Worm (Caenorhabditis elegans): ENCODE measurements around the gene D1005.5.

The D1005.5 gene

ce11 chrX:1486135-1486648 lies 13.4 kb upstream of the D1005.5 start, which contains the start of the genes D1005.10 and dhs-25 (continued):
- no peak for TF ChIP-seq aly-2 (tag; optimal IDR thresholded peaks at IDR 0.05)
- peak; percentile 82 for TF ChIP-seq nhr-25 (tag; optimal IDR thresholded peaks at IDR 0.05; ENCODE audit: borderline replicate concordance, insufficient read depth)
- TF ChIP-seq ceh-62 (tag; optimal IDR thresholded peaks at IDR 0.05), result no peak
- no peak for TF ChIP-seq daf-12 (tag; optimal IDR thresholded peaks at IDR 0.05)
- TF ChIP-seq saeg-2 (GFP tag; IDR thresholded peaks at IDR 0.05), result 0 out of 2 replicates have a peak, but pooled peaks have one; percentile 63
- TF ChIP-seq unc-62 (GFP tag; optimal IDR thresholded peaks at IDR 0.05 in 1 of 2), result peak in 1 of 2 experiments; percentile 11
- no peak for TF ChIP-seq unc-62 (tag; optimal IDR thresholded peaks at IDR 0.05)
- peak; percentile 54; the same call in 1 of the 2 replicates for TF ChIP-seq nhr-41 (GFP tag; IDR thresholded peaks at IDR 0.05)
- TF ChIP-seq mxl-2 (GFP tag; conservative IDR thresholded peaks at IDR 0.05), result no peak
- no peak for TF ChIP-seq egl-27 (tag; optimal IDR thresholded peaks at IDR 0.05)
- peak; percentile 69 for TF ChIP-seq hmg-1.1 (GFP tag; IDR thresholded peaks at IDR 0.05)

ce11 chrX:1485718-1486117 lies 12.9 kb upstream of the D1005.5 start, which contains the start of gene D1005.4:
Gene D1005.4 (minus strand): TSS chrX:1485818.
- TF ChIP-seq T20F7.1 (GFP tag; optimal IDR thresholded peaks at IDR 0.05) (no peak), nhr-28 (tag; optimal IDR thresholded peaks at IDR 0.05) (peak; percentile 38)

- TF ChIP-seq nhr-28 (tag; optimal IDR thresholded peaks at IDR 0.05), result no peak
- TF ChIP-seq F10B5.3 (tag; optimal IDR thresholded peaks at IDR 0.05), result no peak
- TF ChIP-seq aha-1 (tag), result peak; percentile 90
- no peak for TF ChIP-seq lin-39 (tag; optimal IDR thresholded peaks at IDR 0.05)
Measured at ce11 chrX:1483229-1483628, 10.4 kb upstream of the D1005.5 start.

- TF ChIP-seq dpl-1 (GFP tag; optimal IDR thresholded peaks at IDR 0.05) (no peak), Y105C5A.15 (GFP tag; IDR thresholded peaks at IDR 0.05) (no peak), php-3 (GFP tag; IDR thresholded peaks at IDR 0.05) (no peak), ZK337.2 (GFP tag; IDR thresholded peaks at IDR 0.05) (no peak), unc-62 (GFP tag; optimal IDR thresholded peaks at IDR 0.05 in 1 of 2) (no peak), unc-62 (tag; optimal IDR thresholded peaks at IDR 0.05) (no peak), hlh-11 (tag; optimal IDR thresholded peaks at IDR 0.05) (no peak), F49E8.2 (tag; optimal IDR thresholded peaks at IDR 0.05; ENCODE audit: borderline replicate concordance) (no peak), egl-43 (GFP tag; IDR thresholded peaks at IDR 0.05) (no peak), hlh-30 (tag; optimal IDR thresholded peaks at IDR 0.05; ENCODE audit: insufficient read depth) (no peak), zip-11 (GFP tag; IDR thresholded peaks at IDR 0.05) (no peak), dmd-8 (GFP tag; IDR thresholded peaks at IDR 0.05) (no peak)
Measured at ce11 chrX:1480564-1480963, 7.8 kb upstream of the D1005.5 start.

ce11 chrX:1479637-1480036 lies 6.9 kb upstream of the D1005.5 start:
- TF ChIP-seq dmd-6 (GFP tag; IDR thresholded peaks at IDR 0.05) (peak; percentile 45; the same call in 1 of the 2 replicates), aha-1 (tag) (peak; percentile 36), spr-1 (tag; optimal IDR thresholded peaks at IDR 0.05) (no peak), mxl-2 (GFP tag; conservative IDR thresholded peaks at IDR 0.05) (peak; percentile 97), hlh-30 (tag; optimal IDR thresholded peaks at IDR 0.05; ENCODE audit: insufficient read depth) (peak; percentile 71), nhr-102 (tag; optimal IDR thresholded peaks at IDR 0.05) (no peak), gei-8 (GFP tag; optimal IDR thresholded peaks at IDR 0.05) (no peak), pqm-1 (tag; optimal IDR thresholded peaks at IDR 0.05) (no peak), hif-1 (tag; optimal IDR thresholded peaks at IDR 0.05) (no peak), ceh-28 (tag; optimal IDR thresholded peaks at IDR 0.05) (no peak), ces-1 (GFP tag; optimal IDR thresholded peaks at IDR 0.05) (no peak), daf-16 (GFP tag; optimal IDR thresholded peaks at IDR 0.05) (no peak), daf-16 (tag; optimal IDR thresholded peaks at IDR 0.05) (peak; percentile 40), skn-1 (tag; optimal IDR thresholded peaks at IDR 0.05) (no peak), R02D3.7 (tag; optimal IDR thresholded peaks at IDR 0.05) (no peak), lir-3 (tag; optimal IDR thresholded peaks at IDR 0.05) (no peak), hlh-11 (tag; optimal IDR thresholded peaks at IDR 0.05) (peak; percentile 25), unc-62 (GFP tag; optimal IDR thresholded peaks at IDR 0.05 in 1 of 2) (peak in 1 of 2 experiments; percentile 70), unc-62 (tag; optimal IDR thresholded peaks at IDR 0.05) (no peak), madf-5 (GFP tag; IDR thresholded peaks at IDR 0.05) (no peak), jun-1 (tag; optimal IDR thresholded peaks at IDR 0.05) (no peak)

Measured in whole organism, L4 larva.